Worm (Caenorhabditis elegans) whole organism, L4 larva: ENCODE measurements around the gene T01C1.4.

ENCODE experiments used
- D1046.2 ChIP-seq: fragments of 200-800 bp; sonication (Bioruptor generic); IDR thresholded peaks from 2 replicates; pipeline ENCODE4 v1.3.6; 2022; ENCODE audit warnings: missing genetic modification characterization, missing compliant biosample characterization
- F37D6.2 ChIP-seq: sonication (generic microtip); optimal IDR thresholded peaks from 2 replicates; lab custom pipeline; 2016; ENCODE audit warnings: mild to moderate bottlenecking, missing genetic modification characterization, missing compliant biosample characterization
- Y105C5A.15 ChIP-seq: fragments of 200-800 bp; sonication (Bioruptor generic); IDR thresholded peaks from 2 replicates; pipeline ENCODE4 v1.3.6; 2022; ENCODE audit warnings: missing genetic modification characterization, missing compliant biosample characterization
- Y5F2A.4 ChIP-seq: fragments of 200-800 bp; sonication (Bioruptor generic); optimal IDR thresholded peaks from 2 replicates; lab custom pipeline; 2018; ENCODE audit warnings: mild to moderate bottlenecking, missing genetic modification characterization, missing compliant biosample characterization
- ceh-28 ChIP-seq: fragments of 150-350 bp; optimal IDR thresholded peaks from 2 replicates; lab custom pipeline; 2014; ENCODE audit warnings: missing biosample characterization, missing genetic modification reagents, missing genetic modification characterization
- ceh-44 ChIP-seq: fragments of 200-800 bp; sonication (Bioruptor generic); IDR thresholded peaks from 2 replicates; pipeline ENCODE4 v1.3.6; 2022; ENCODE audit warnings: missing genetic modification reagents, missing genetic modification characterization, missing compliant biosample characterization
- ceh-82 ChIP-seq: sonication (generic microtip); optimal IDR thresholded peaks from 2 replicates; lab custom pipeline; 2017; ENCODE audit warnings: missing biosample characterization, missing genetic modification characterization
- daf-12 ChIP-seq: fragments of 150-350 bp; optimal IDR thresholded peaks from 2 replicates; lab custom pipeline; 2014; ENCODE audit warnings: missing biosample characterization, missing genetic modification reagents, missing genetic modification characterization
- daf-8 ChIP-seq: fragments of 200-800 bp; sonication (Bioruptor generic); IDR thresholded peaks from 2 replicates; pipeline ENCODE4 v1.3.6; 2022; ENCODE audit warnings: missing genetic modification characterization, missing compliant biosample characterization
- dmd-6 ChIP-seq: fragments of 200-800 bp; sonication (Bioruptor generic); IDR thresholded peaks from 2 replicates; pipeline ENCODE4 v1.3.6; 2022; ENCODE audit warnings: missing genetic modification reagents, missing genetic modification characterization, missing compliant biosample characterization
- duxl-1 ChIP-seq: sonication (generic microtip); optimal IDR thresholded peaks from 2 replicates; lab custom pipeline; 2016; ENCODE audit warnings: mild to moderate bottlenecking, missing genetic modification characterization, moderate library complexity, missing compliant biosample characterization; ENCODE audit not compliant: poor library complexity
- egl-27 ChIP-seq: sonication (generic microtip); optimal IDR thresholded peaks from 3 replicates; lab custom pipeline; 2017; ENCODE audit warnings: missing biosample characterization, missing genetic modification reagents, missing genetic modification characterization
- egl-43 ChIP-seq: fragments of 200-800 bp; sonication (Bioruptor generic); IDR thresholded peaks from 2 replicates; pipeline ENCODE4 v1.3.6; 2022; ENCODE audit warnings: missing genetic modification reagents, missing genetic modification characterization, missing compliant biosample characterization
- hlh-11 ChIP-seq: fragments of 200-800 bp; sonication (Bioruptor generic); optimal IDR thresholded peaks from 2 replicates; lab custom pipeline; 2018; ENCODE audit warnings: mild to moderate bottlenecking, missing genetic modification characterization, missing compliant biosample characterization
- lim-7 ChIP-seq: fragments of 200-800 bp; sonication (Bioruptor generic); IDR thresholded peaks from 2 replicates; pipeline ENCODE4 v1.3.6; 2022; ENCODE audit warnings: missing genetic modification characterization, missing compliant biosample characterization
- lin-1 ChIP-seq: fragments of 200-800 bp; sonication (Bioruptor generic); IDR thresholded peaks from 2 replicates; pipeline ENCODE4 v1.3.6; 2022; ENCODE audit warnings: missing genetic modification reagents, missing genetic modification characterization, missing compliant biosample characterization
- lin-29 ChIP-seq: fragments of 200-800 bp; sonication (Bioruptor generic); IDR thresholded peaks from 2 replicates; pipeline ENCODE4 v1.3.6; 2022; ENCODE audit warnings: missing genetic modification reagents, missing genetic modification characterization, missing compliant biosample characterization
- lsy-2 ChIP-seq, 2 experiments: fragments of 150-350 bp in 1 of 2; sonication (generic microtip) in 1 of 2; optimal IDR thresholded peaks; 2 replicates each; lab custom pipeline; 2014 to 2017; ENCODE audit warnings: missing biosample characterization in 2 of 2, missing genetic modification characterization in 2 of 2
- mdl-1 ChIP-seq, 2 experiments: fragments of 150-350 bp in 1 of 2; sonication (generic microtip) in 1 of 2; optimal IDR thresholded peaks; 2 replicates each; lab custom pipeline; 2014 to 2017; ENCODE audit warnings: missing biosample characterization in 2 of 2, missing genetic modification characterization in 2 of 2
- mes-2 ChIP-seq: sonication (generic microtip); optimal IDR thresholded peaks from 2 replicates; lab custom pipeline; 2016; ENCODE audit warnings: missing genotype, mild to moderate bottlenecking, missing genetic modification characterization, missing compliant biosample characterization; ENCODE audit not compliant: poor library complexity, severe bottlenecking
- mxl-2 ChIP-seq: fragments of 200-800 bp; sonication (Bioruptor generic); conservative IDR thresholded peaks from 2 replicates; pipeline ENCODE4 v1.3.6; 2022; ENCODE audit warnings: missing genetic modification reagents, missing genetic modification characterization, missing compliant biosample characterization
- mxl-3 ChIP-seq: fragments of 200-800 bp; sonication (Bioruptor generic); optimal IDR thresholded peaks from 2 replicates; lab custom pipeline; 2018; ENCODE audit warnings: mild to moderate bottlenecking, missing genetic modification characterization, missing compliant biosample characterization
- nhr-102 ChIP-seq: sonication (generic microtip); optimal IDR thresholded peaks from 2 replicates; lab custom pipeline; 2016; ENCODE audit warnings: mild to moderate bottlenecking, missing genetic modification characterization, moderate library complexity, missing compliant biosample characterization
- nhr-28 ChIP-seq: fragments of 150-350 bp; optimal IDR thresholded peaks from 2 replicates; lab custom pipeline; 2014; ENCODE audit warnings: missing biosample characterization, missing genetic modification characterization
- nhr-42 ChIP-seq: fragments of 200-800 bp; sonication (Bioruptor generic); IDR thresholded peaks from 2 replicates; pipeline ENCODE4 v1.3.6; 2022; ENCODE audit warnings: missing genetic modification characterization, missing compliant biosample characterization
- nhr-6 ChIP-seq: fragments of 150-350 bp; optimal IDR thresholded peaks from 2 replicates; lab custom pipeline; 2014; ENCODE audit warnings: missing biosample characterization, missing genetic modification characterization
- nhr-76 ChIP-seq: fragments of 150-350 bp; optimal IDR thresholded peaks from 2 replicates; lab custom pipeline; 2014; ENCODE audit warnings: missing biosample characterization, missing genetic modification characterization
- nhr-77 ChIP-seq: fragments of 150-350 bp; optimal IDR thresholded peaks from 2 replicates; lab custom pipeline; 2014; ENCODE audit warnings: missing biosample characterization, missing genetic modification characterization
- php-3 ChIP-seq: fragments of 200-800 bp; sonication (Bioruptor generic); IDR thresholded peaks from 2 replicates; pipeline ENCODE4 v1.3.6; 2022; ENCODE audit warnings: missing genetic modification reagents, missing genetic modification characterization, missing compliant biosample characterization
- rbr-2 ChIP-seq: sonication (generic microtip); optimal IDR thresholded peaks from 2 replicates; lab custom pipeline; 2016; ENCODE audit warnings: missing genotype, missing genetic modification characterization, missing compliant biosample characterization
- saeg-2 ChIP-seq: fragments of 200-800 bp; sonication (Bioruptor generic); IDR thresholded peaks from 2 replicates; pipeline ENCODE4 v1.3.6; 2022; ENCODE audit warnings: missing genetic modification reagents, missing genetic modification characterization, missing compliant biosample characterization
- sdz-12 ChIP-seq: fragments of 200-800 bp; sonication (Bioruptor generic); optimal IDR thresholded peaks from 2 replicates; lab custom pipeline; 2018; ENCODE audit warnings: mild to moderate bottlenecking, missing genetic modification characterization, missing compliant biosample characterization
- skn-1 ChIP-seq: fragments of 150-350 bp; optimal IDR thresholded peaks from 2 replicates; lab custom pipeline; 2014; ENCODE audit warnings: missing biosample characterization, missing genetic modification characterization
- snpc-1.2 ChIP-seq: fragments of 200-800 bp; sonication (Bioruptor generic); IDR thresholded peaks from 2 replicates; pipeline ENCODE4 v1.3.6; 2022; ENCODE audit warnings: missing genetic modification reagents, missing genetic modification characterization, missing compliant biosample characterization
- snpc-4 ChIP-seq: fragments of 150-350 bp; optimal IDR thresholded peaks from 2 replicates; lab custom pipeline; 2014; ENCODE audit warnings: missing biosample characterization, missing genetic modification characterization
- tag-97 ChIP-seq: fragments of 200-800 bp; sonication (Bioruptor generic); IDR thresholded peaks from 2 replicates; pipeline ENCODE4 v1.3.6; 2022; ENCODE audit warnings: missing genetic modification characterization, missing compliant biosample characterization
- unc-62 ChIP-seq, 3 experiments: fragments of 150-350 bp in 1 of 3; sonication (generic microtip); optimal IDR thresholded peaks in 2 of 3; peaks in 1 of 3; 1 replicate in 1 of 3; 2 replicates in 2 of 3; lab custom pipeline; 2014 to 2017; ENCODE audit warnings: missing biosample characterization in 3 of 3, missing genetic modification characterization in 3 of 3, missing genetic modification reagents in 3 of 3, missing genotype in 1 of 3
- zfp-3 ChIP-seq: fragments of 200-800 bp; sonication (Bioruptor generic); conservative IDR thresholded peaks from 2 replicates; pipeline ENCODE4 v1.3.6; 2022; ENCODE audit warnings: missing genetic modification reagents, missing genetic modification characterization, missing compliant biosample characterization
- zip-11 ChIP-seq: fragments of 200-800 bp; sonication (Bioruptor generic); IDR thresholded peaks from 2 replicates; pipeline ENCODE4 v1.3.6; 2022; ENCODE audit warnings: missing genetic modification characterization, missing compliant biosample characterization

The T01C1.4 gene

ce11 chrX:10756185-10756584, 39.3 kb upstream of the T01C1.4 start:
- no peak for TF ChIP-seq mdl-1 (tag; optimal IDR thresholded peaks at IDR 0.05; lab: Kevin White, UChicago)
- no peak for TF ChIP-seq lin-1 (GFP tag; lab: Robert Waterston, UW)
- TF ChIP-seq nhr-76, result no peak
- TF ChIP-seq D1046.2, result no peak
- peak; percentile 13 for TF ChIP-seq nhr-77 (tag; lab: Kevin White, UChicago)
- no peak for TF ChIP-seq Y5F2A.4
- TF ChIP-seq mxl-3 (GFP tag; lab: Kevin White, UChicago), result no peak
- TF ChIP-seq nhr-6, result no peak
- 0 out of 2 replicates have a peak, but pooled peaks have one; percentile 12 for TF ChIP-seq dmd-6 (GFP tag; lab: Robert Waterston, UW)
- no peak for TF ChIP-seq egl-27
- TF ChIP-seq ceh-82 (tag; lab: Kevin White, UChicago), result no peak
- TF ChIP-seq unc-62 (GFP tag; optimal IDR thresholded peaks at IDR 0.05 in 1 of 2; lab: Kevin White, UChicago), result no peak
- no peak for TF ChIP-seq unc-62 (tag; optimal IDR thresholded peaks at IDR 0.05; lab: Kevin White, UChicago)
- no peak for TF ChIP-seq saeg-2 (GFP tag; lab: Robert Waterston, UW)
- peak; percentile 2 for TF ChIP-seq nhr-28 (tag; lab: Kevin White, UChicago)
- TF ChIP-seq nhr-42, result peak; percentile 51; the same call in 1 of the 2 replicates
- no peak for TF ChIP-seq lsy-2 (tag; optimal IDR thresholded peaks at IDR 0.05; lab: Kevin White, UChicago)
- no peak for TF ChIP-seq daf-8
- TF ChIP-seq ceh-28, result no peak
- peak; percentile 54 for TF ChIP-seq duxl-1 (tag; lab: Kevin White, UChicago)
- 0 out of 2 replicates have a peak, but pooled peaks have one; percentile 27 for TF ChIP-seq lin-29
- TF ChIP-seq skn-1 (tag; lab: Kevin White, UChicago), result no peak
- TF ChIP-seq F37D6.2 (tag; lab: Kevin White, UChicago), result no peak
- peak; percentile 0 for TF ChIP-seq hlh-11 (tag; lab: Kevin White, UChicago)
- no peak for TF ChIP-seq snpc-4 (tag; lab: Kevin White, UChicago)
- no peak for TF ChIP-seq tag-97 (GFP tag; lab: Robert Waterston, UW)
- TF ChIP-seq nhr-102 (tag; lab: Kevin White, UChicago), result no peak
- TF ChIP-seq php-3 (GFP tag; lab: Robert Waterston, UW), result no peak
- TF ChIP-seq mxl-2 (GFP tag; lab: Robert Waterston, UW), result no peak
- TF ChIP-seq, all 104 proteins: peak for 7

ce11 chrX:10754532-10754931, 37.6 kb upstream of the T01C1.4 start:
- TF ChIP-seq egl-43 (GFP tag; lab: Robert Waterston, UW) (no peak), mes-2 (tag; lab: Kevin White, UChicago) (no peak), zip-11 (GFP tag; lab: Robert Waterston, UW) (no peak), rbr-2 (tag; lab: Kevin White, UChicago) (no peak), nhr-28 (tag; lab: Kevin White, UChicago) (no peak), unc-62 (GFP tag; optimal IDR thresholded peaks at IDR 0.05 in 1 of 2; lab: Kevin White, UChicago) (peak in 1 of 2 experiments; percentile 14), unc-62 (tag; optimal IDR thresholded peaks at IDR 0.05; lab: Kevin White, UChicago) (no peak)

- no peak for TF ChIP-seq daf-8
- TF ChIP-seq lim-7, result no peak
- TF ChIP-seq zfp-3, result no peak
- TF ChIP-seq snpc-1.2, result no peak
- TF ChIP-seq ceh-44, result no peak
- TF ChIP-seq ceh-82 (tag; lab: Kevin White, UChicago), result no peak
- no peak for TF ChIP-seq sdz-12 (GFP tag; lab: Kevin White, UChicago)
- TF ChIP-seq Y105C5A.15 (GFP tag; lab: Robert Waterston, UW), result no peak
- no peak for TF ChIP-seq mdl-1 (tag; optimal IDR thresholded peaks at IDR 0.05; lab: Kevin White, UChicago)
- TF ChIP-seq daf-12 (tag; lab: Kevin White, UChicago), result no peak
These were observed 36.5 kb upstream of the T01C1.4 start, which contains the start of gene R07A4.3 for ce11 chrX:10753403-10753802. Gene R07A4.3 (plus strand): TSS chrX:10753703.
